Worm (Caenorhabditis elegans) whole organism, late embryonic: ENCODE data around the gene mboa-2.

Experiments used
- C08G9.2 ChIP-seq: sonication (generic microtip); optimal IDR thresholded peaks from 2 replicates; lab custom pipeline; 2016; ENCODE audit warnings: mild to moderate bottlenecking, missing genetic modification characterization, moderate library complexity, missing compliant biosample characterization
- ahr-1 ChIP-seq: sonication (generic microtip); optimal IDR thresholded peaks from 2 replicates; lab custom pipeline; 2016; ENCODE audit warnings: missing genetic modification characterization, missing compliant biosample characterization
- ama-1 ChIP-seq: fragments of 150-350 bp; optimal IDR thresholded peaks from 2 replicates; lab custom pipeline; 2014
- ceh-14 ChIP-seq: sonication (generic microtip); optimal IDR thresholded peaks from 2 replicates; lab custom pipeline; 2016; ENCODE audit warnings: missing genotype, missing genetic modification characterization, missing compliant biosample characterization
- ceh-18 ChIP-seq: sonication (generic microtip); optimal IDR thresholded peaks from 2 replicates; lab custom pipeline; 2016; ENCODE audit warnings: missing genetic modification characterization, missing compliant biosample characterization
- ceh-22 ChIP-seq: sonication (generic microtip); optimal IDR thresholded peaks from 2 replicates; lab custom pipeline; 2017; ENCODE audit warnings: missing biosample characterization, missing genetic modification characterization
- ceh-45 ChIP-seq: fragments of 200-800 bp; sonication (Bioruptor generic); IDR thresholded peaks from 2 replicates; pipeline ENCODE4 v1.3.6; 2022; ENCODE audit warnings: missing genetic modification reagents, missing genetic modification characterization, missing compliant biosample characterization
- ceh-48 ChIP-seq: sonication (generic microtip); optimal IDR thresholded peaks from 2 replicates; lab custom pipeline; 2016; ENCODE audit warnings: missing genetic modification characterization, inconsistent platforms, missing compliant biosample characterization
- che-1 ChIP-seq: sonication (generic microtip); optimal IDR thresholded peaks from 2 replicates; lab custom pipeline; 2016; ENCODE audit warnings: mild to moderate bottlenecking, missing genetic modification characterization, missing compliant biosample characterization
- dmd-4 ChIP-seq: sonication (generic microtip); optimal IDR thresholded peaks from 2 replicates; lab custom pipeline; 2016; ENCODE audit warnings: borderline replicate concordance, missing genetic modification characterization, missing compliant biosample characterization
- dve-1 ChIP-seq: sonication (generic microtip); optimal IDR thresholded peaks from 2 replicates; lab custom pipeline; 2017; ENCODE audit warnings: antibody characterized with exemption, mild to moderate bottlenecking, missing genetic modification characterization, missing compliant biosample characterization
- ets-4 ChIP-seq: sonication (generic microtip); optimal IDR thresholded peaks from 2 replicates; lab custom pipeline; 2016; ENCODE audit warnings: missing genetic modification characterization, missing compliant biosample characterization
- eyg-1 ChIP-seq: sonication (generic microtip); optimal IDR thresholded peaks from 2 replicates; lab custom pipeline; 2016; ENCODE audit warnings: missing genotype, missing genetic modification characterization, missing compliant biosample characterization
- fax-1 ChIP-seq: sonication (generic microtip); optimal IDR thresholded peaks from 2 replicates; lab custom pipeline; 2016; ENCODE audit warnings: missing genotype, missing genetic modification characterization, missing compliant biosample characterization
- fkh-6 ChIP-seq: sonication (generic microtip); optimal IDR thresholded peaks from 2 replicates; lab custom pipeline; 2016; ENCODE audit warnings: missing genetic modification characterization, missing compliant biosample characterization
- hlh-13 ChIP-seq: fragments of 200-800 bp; sonication (Bioruptor generic); optimal IDR thresholded peaks from 2 replicates; lab custom pipeline; 2018; ENCODE audit warnings: mild to moderate bottlenecking, missing genetic modification characterization, missing compliant biosample characterization
- hlh-30 ChIP-seq: sonication (generic microtip); optimal IDR thresholded peaks from 2 replicates; lab custom pipeline; 2017; ENCODE audit warnings: antibody characterized with exemption, missing genetic modification characterization, missing compliant biosample characterization; ENCODE audit not compliant: insufficient read depth
- hlh-6 ChIP-seq: sonication (generic microtip); optimal IDR thresholded peaks from 2 replicates; lab custom pipeline; 2016; ENCODE audit warnings: missing genotype, missing genetic modification characterization, missing compliant biosample characterization
- lim-6 ChIP-seq: sonication (generic microtip); optimal IDR thresholded peaks from 2 replicates; lab custom pipeline; 2016; ENCODE audit warnings: missing genetic modification characterization, missing compliant biosample characterization
- lin-11 ChIP-seq: fragments of 200-800 bp; sonication (Bioruptor generic); optimal IDR thresholded peaks from 2 replicates; lab custom pipeline; 2018; ENCODE audit warnings: mild to moderate bottlenecking, missing genetic modification characterization, missing compliant biosample characterization
- nfya-1 ChIP-seq: sonication (generic microtip); optimal IDR thresholded peaks from 2 replicates; lab custom pipeline; 2017; ENCODE audit warnings: missing genetic modification characterization, mild to moderate bottlenecking, missing compliant biosample characterization, antibody characterized with exemption, moderate library complexity
- nhr-11 ChIP-seq: fragments of 150-350 bp; optimal IDR thresholded peaks from 2 replicates; lab custom pipeline; 2014; ENCODE audit warnings: missing biosample characterization, missing genetic modification characterization
- nhr-232 ChIP-seq: sonication (generic microtip); optimal IDR thresholded peaks from 2 replicates; lab custom pipeline; 2016; ENCODE audit warnings: missing genetic modification characterization, missing compliant biosample characterization
- odd-2 ChIP-seq: sonication (generic microtip); optimal IDR thresholded peaks from 2 replicates; lab custom pipeline; 2017; ENCODE audit warnings: antibody characterized with exemption, mild to moderate bottlenecking, missing genetic modification characterization, missing compliant biosample characterization
- pag-3 ChIP-seq: sonication (generic microtip); optimal IDR thresholded peaks from 2 replicates; lab custom pipeline; 2016; ENCODE audit warnings: missing compliant biosample characterization, missing genetic modification characterization, borderline replicate concordance
- pax-1 ChIP-seq: fragments of 150-350 bp; optimal IDR thresholded peaks from 2 replicates; lab custom pipeline; 2014; ENCODE audit warnings: missing biosample characterization, missing genetic modification characterization
- pha-2 ChIP-seq: sonication (generic microtip); optimal IDR thresholded peaks from 2 replicates; lab custom pipeline; 2017; ENCODE audit warnings: mild to moderate bottlenecking, missing genetic modification characterization, missing compliant biosample characterization
- pqm-1 ChIP-seq: sonication (generic microtip); optimal IDR thresholded peaks from 2 replicates; lab custom pipeline; 2016; ENCODE audit warnings: missing genetic modification characterization, missing compliant biosample characterization
- ref-2 ChIP-seq: sonication (generic microtip); optimal IDR thresholded peaks from 2 replicates; lab custom pipeline; 2016; ENCODE audit warnings: missing genetic modification characterization, missing compliant biosample characterization
- rnt-1 ChIP-seq: sonication (generic microtip); optimal IDR thresholded peaks from 2 replicates; lab custom pipeline; 2016; ENCODE audit warnings: missing genetic modification characterization, missing compliant biosample characterization
- sdc-2 ChIP-seq: sonication (generic microtip); optimal IDR thresholded peaks from 2 replicates; lab custom pipeline; 2016; ENCODE audit warnings: missing genotype, missing genetic modification characterization, missing compliant biosample characterization
- sox-2 ChIP-seq: fragments of 200-800 bp; sonication (Bioruptor generic); IDR thresholded peaks from 2 replicates; pipeline ENCODE4 v1.3.6; 2022; ENCODE audit warnings: missing genetic modification reagents, missing genetic modification characterization, missing compliant biosample characterization
- sox-4 ChIP-seq: sonication (generic microtip); optimal IDR thresholded peaks from 2 replicates; lab custom pipeline; 2017; ENCODE audit warnings: mild to moderate bottlenecking, missing genetic modification characterization, inconsistent platforms, missing compliant biosample characterization
- ttx-3 ChIP-seq: sonication (generic microtip); optimal IDR thresholded peaks from 2 replicates; lab custom pipeline; 2016; ENCODE audit warnings: missing genetic modification reagents, missing genetic modification characterization, missing compliant biosample characterization
- unc-3 ChIP-seq, 2 experiments: fragments of 200-800 bp in 1 of 2; sonication (Bioruptor generic) in 1 of 2; sonication (generic microtip) in 1 of 2; conservative IDR thresholded peaks in 1 of 2; optimal IDR thresholded peaks in 1 of 2; 2 replicates each; pipeline versions ENCODE4 v1.3.6 to Lab custom; 2016 to 2022; ENCODE audit warnings: missing compliant biosample characterization in 2 of 2, missing genetic modification characterization in 2 of 2, missing genetic modification reagents in 1 of 2
- unc-42 ChIP-seq: sonication (generic microtip); optimal IDR thresholded peaks from 2 replicates; lab custom pipeline; 2016; ENCODE audit warnings: missing genotype, missing genetic modification characterization, missing compliant biosample characterization
- unc-86 ChIP-seq: sonication (generic microtip); optimal IDR thresholded peaks from 2 replicates; lab custom pipeline; 2016; ENCODE audit warnings: missing genetic modification characterization, missing compliant biosample characterization

Gene mboa-2

DNA sequence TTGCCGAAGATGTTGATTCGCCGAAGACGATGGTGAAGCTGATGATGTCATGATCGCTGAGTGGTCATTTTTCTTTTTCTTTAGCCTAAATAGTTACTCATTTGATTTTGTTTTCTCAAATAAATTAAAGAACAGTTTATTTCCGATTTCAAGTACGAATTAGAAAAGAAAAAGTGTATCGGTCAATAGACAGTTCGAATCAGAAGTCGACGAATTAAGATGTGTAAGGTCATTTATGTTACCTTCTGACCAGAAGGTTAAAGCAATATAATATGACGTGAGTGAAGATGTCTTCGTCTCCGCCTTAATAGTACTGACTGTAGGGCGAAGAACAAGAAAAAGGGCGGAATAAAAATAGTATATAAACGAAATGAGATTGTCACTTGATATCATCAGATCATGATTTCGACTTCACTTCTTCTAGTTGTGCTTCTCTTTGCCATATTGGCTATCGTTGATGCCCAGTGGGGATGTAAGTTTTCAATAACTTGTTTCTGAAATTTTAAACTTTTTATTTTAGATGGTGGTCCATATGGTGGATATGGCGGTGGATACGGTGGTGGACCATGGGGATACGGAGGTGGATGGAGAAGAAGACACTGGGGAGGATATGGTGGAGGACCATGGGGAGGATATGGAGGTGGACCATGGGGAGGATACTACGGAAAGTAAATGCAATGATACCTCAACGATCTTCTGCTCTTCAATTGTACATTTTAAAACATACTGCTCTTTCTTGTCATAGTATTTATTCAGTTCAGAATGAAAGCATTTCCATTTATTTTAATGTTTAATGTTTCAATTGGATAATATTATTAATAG, 24.9 kb upstream of the mboa-2 start, which contains the start of the genes T19C4.24 and nlp-33:
T19C4.24 (minus strand) TSS at position 51 of the 822 bp plus-strand sequence.
nlp-33 (plus strand) TSS at position 389 of the 822 bp plus-strand sequence.
- TF ChIP-seq dmd-4 (tag; lab: Kevin White, UChicago) = no peak
- TF ChIP-seq ref-2 = no peak
- no peak for TF ChIP-seq pag-3
- no peak for TF ChIP-seq pha-2
- TF ChIP-seq odd-2 (tag; lab: Kevin White, UChicago) = no peak
- TF ChIP-seq hlh-13 (GFP tag; lab: Kevin White, UChicago) = no peak
- no peak for TF ChIP-seq C08G9.2 (tag; lab: Kevin White, UChicago)
- TF ChIP-seq pax-1 (tag; lab: Kevin White, UChicago) = no peak
- no peak for TF ChIP-seq lim-6
- no peak for TF ChIP-seq ets-4 (tag; lab: Kevin White, UChicago)
- no peak for TF ChIP-seq ceh-14 (tag; lab: Kevin White, UChicago)
- no peak for TF ChIP-seq pqm-1
- no peak for TF ChIP-seq ttx-3
- no peak for TF ChIP-seq eyg-1 (tag; lab: Kevin White, UChicago)
- no peak for TF ChIP-seq dve-1 (tag; lab: Kevin White, UChicago)
- no peak for TF ChIP-seq hlh-30 (tag; lab: Kevin White, UChicago)
- TF ChIP-seq hlh-6 (tag; lab: Kevin White, UChicago) = no peak
- no peak for TF ChIP-seq ahr-1 (tag; lab: Kevin White, UChicago)

ce11 chrV:11144694-11145093, 22.4 kb upstream of the mboa-2 start, which contains the start of gene C06H2.7:
Gene C06H2.7 (minus strand): TSS chrV:11144794.
- TF ChIP-seq nhr-11 (tag; lab: Kevin White, UChicago) (no peak), nfya-1 (tag; lab: Kevin White, UChicago) (no peak), lim-6 (no peak), che-1 (no peak), nhr-232 (tag; lab: Kevin White, UChicago) (no peak), fkh-6 (tag; lab: Kevin White, UChicago) (no peak), fax-1 (tag; lab: Kevin White, UChicago) (no peak), ahr-1 (tag; lab: Kevin White, UChicago) (no peak), ama-1 (no peak), lin-11 (tag; lab: Kevin White, UChicago) (no peak), sdc-2 (no peak), ttx-3 (no peak), pax-1 (tag; lab: Kevin White, UChicago) (no peak)

ce11 chrV:11141179-11141578, 18.9 kb upstream of the mboa-2 start, which contains the start of gene folt-1:
Gene folt-1 (plus strand): TSS chrV:11141479.
- TF ChIP-seq sdc-2 = no peak
- TF ChIP-seq lim-6 = no peak
- no peak for TF ChIP-seq sox-4 (tag; lab: Kevin White, UChicago)
- TF ChIP-seq ceh-48 (tag; lab: Kevin White, UChicago) = no peak
- no peak for TF ChIP-seq rnt-1 (tag; lab: Kevin White, UChicago)
- TF ChIP-seq unc-86 = no peak
- no peak for TF ChIP-seq ref-2
- no peak for TF ChIP-seq ceh-22
- TF ChIP-seq dmd-4 (tag; lab: Kevin White, UChicago) = no peak
- TF ChIP-seq dve-1 (tag; lab: Kevin White, UChicago) = no peak
- no peak for TF ChIP-seq pax-1 (tag; lab: Kevin White, UChicago)
- TF ChIP-seq ceh-45 = no peak
- TF ChIP-seq sox-2 (GFP tag; lab: Robert Waterston, UW) = no peak
- no peak for TF ChIP-seq ets-4 (tag; lab: Kevin White, UChicago)
- no peak for TF ChIP-seq ceh-14 (tag; lab: Kevin White, UChicago)
- no peak for TF ChIP-seq nfya-1 (tag; lab: Kevin White, UChicago)

DNA sequence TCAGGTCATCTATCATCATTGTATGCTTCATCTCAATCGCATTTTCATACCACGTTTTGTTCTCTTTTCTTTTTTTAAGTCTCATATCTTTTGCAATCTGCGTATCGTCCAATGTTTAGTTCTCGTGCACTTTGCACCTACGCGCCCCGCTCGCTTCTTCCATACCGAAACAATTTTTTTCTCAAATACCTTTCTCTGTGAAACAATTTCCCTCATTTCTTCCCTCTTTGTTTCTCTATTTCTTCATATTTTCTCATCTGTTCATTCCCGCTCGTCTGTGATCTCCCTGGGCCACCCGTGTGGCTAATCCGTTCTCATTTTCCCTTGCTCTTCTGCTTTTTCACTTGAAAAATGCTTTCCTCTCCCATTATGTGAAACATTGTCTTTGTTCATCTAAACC, 18.0 kb upstream of the mboa-2 start:
- TF ChIP-seq unc-3 (GFP tag; conservative IDR thresholded peaks at IDR 0.05; lab: Robert Waterston, UW) (no peak), unc-3 (tag; optimal IDR thresholded peaks at IDR 0.05; lab: Kevin White, UChicago) (no peak), ceh-18 (tag; lab: Kevin White, UChicago) (peak; percentile 60), unc-42 (tag; lab: Kevin White, UChicago) (peak; percentile 3), ceh-22 (no peak), lim-6 (no peak)
